Fruit fly (Drosophila melanogaster) whole organism, wandering third instar larva: ENCODE measurements around the gene CG43693.

Experiments
- Abd-B ChIP-seq: fragments of >200 bp; optimal IDR thresholded peaks from 2 replicates; lab custom pipeline; 2017; ENCODE audit warnings: missing biosample characterization, missing genetic modification characterization
- CG32264 ChIP-seq: fragments of 200-800 bp; sonication (Bioruptor generic); optimal IDR thresholded peaks from 2 replicates; lab custom pipeline; 2016; ENCODE audit warnings: missing biosample characterization, missing genetic modification characterization
- CG9705 ChIP-seq: fragments of 200-800 bp; sonication (Bioruptor generic); optimal IDR thresholded peaks from 2 replicates; lab custom pipeline; 2018; ENCODE audit warnings: missing biosample characterization, mild to moderate bottlenecking, missing genetic modification characterization
- CrebA ChIP-seq: fragments of 200-800 bp; sonication (Bioruptor generic); optimal IDR thresholded peaks from 2 replicates; lab custom pipeline; 2016; ENCODE audit warnings: missing biosample characterization, mild to moderate bottlenecking, missing genetic modification characterization, borderline replicate concordance
- Dfd ChIP-seq: fragments of >200 bp; optimal IDR thresholded peaks from 2 replicates; lab custom pipeline; 2017; ENCODE audit warnings: missing biosample characterization, missing genetic modification characterization
- Dif ChIP-seq: fragments of 200-275, 200-300 bp; sonication (Bioruptor generic); optimal IDR thresholded peaks from 2 replicates; lab custom pipeline; 2018; ENCODE audit warnings: missing biosample characterization, missing genetic modification characterization; ENCODE audit not compliant: partially characterized antibody
- GATAd ChIP-seq: sonication (Bioruptor generic); optimal IDR thresholded peaks from 2 replicates; lab custom pipeline; 2016; ENCODE audit warnings: missing biosample characterization, missing genetic modification characterization
- HLH106 ChIP-seq: fragments of 200-800 bp; optimal IDR thresholded peaks from 3 replicates; lab custom pipeline; 2019; ENCODE audit warnings: missing biosample characterization, mild to moderate bottlenecking, missing genetic modification characterization, moderate library complexity
- Hnf4 ChIP-seq: fragments of 200-800 bp; sonication (Bioruptor generic); optimal IDR thresholded peaks from 2 replicates; lab custom pipeline; 2016; ENCODE audit warnings: missing biosample characterization, mild to moderate bottlenecking, missing genetic modification characterization
- Hr78 ChIP-seq: fragments of >200 bp; optimal IDR thresholded peaks from 2 replicates; lab custom pipeline; 2017; ENCODE audit warnings: missing biosample characterization, missing genetic modification characterization
- Hr83 ChIP-seq: fragments of 200-300 bp; sonication (Bioruptor generic); optimal IDR thresholded peaks from 2 replicates; lab custom pipeline; 2016; ENCODE audit warnings: missing biosample characterization, mild to moderate bottlenecking, missing genetic modification characterization, moderate library complexity; ENCODE audit not compliant: poor library complexity, severe bottlenecking
- Jra ChIP-seq: sonication (Bioruptor generic); optimal IDR thresholded peaks from 2 replicates; lab custom pipeline; 2016; ENCODE audit warnings: missing biosample characterization, missing genetic modification characterization
- Mio ChIP-seq: sonication (Bioruptor generic); optimal IDR thresholded peaks from 2 replicates; lab custom pipeline; 2016; ENCODE audit warnings: missing biosample characterization, missing genetic modification characterization
- OdsH ChIP-seq: fragments of 200-800 bp; sonication (Bioruptor generic); optimal IDR thresholded peaks from 2 replicates; lab custom pipeline; 2016; ENCODE audit warnings: missing biosample characterization, mild to moderate bottlenecking, missing genetic modification characterization
- Sp1 ChIP-seq: fragments of 200-800 bp; sonication (Bioruptor generic); optimal IDR thresholded peaks from 3 replicates; lab custom pipeline; 2019; ENCODE audit warnings: missing biosample characterization, mild to moderate bottlenecking, missing genetic modification characterization, moderate library complexity
- Vsx2 ChIP-seq: fragments of 200-300, 225-300 bp; sonication (Bioruptor generic); optimal IDR thresholded peaks from 2 replicates; lab custom pipeline; 2018; ENCODE audit warnings: missing biosample characterization, missing genetic modification characterization; ENCODE audit not compliant: partially characterized antibody
- br ChIP-seq: fragments of 200-800 bp; sonication (Bioruptor generic); optimal IDR thresholded peaks from 2 replicates; lab custom pipeline; 2016; ENCODE audit warnings: missing biosample characterization, missing genetic modification characterization
- brk ChIP-seq: fragments of 200-800 bp; sonication (Bioruptor generic); optimal IDR thresholded peaks from 2 replicates; lab custom pipeline; 2016; ENCODE audit warnings: missing biosample characterization, mild to moderate bottlenecking, missing genetic modification characterization
- dl ChIP-seq, 2 experiments: fragments of 175-275, 200-275 bp in 1 of 2; fragments of 200-275 bp in 1 of 2; sonication (Bioruptor generic); optimal IDR thresholded peaks; lab custom pipeline; 2018; ENCODE audit warnings: mild to moderate bottlenecking in 2 of 2, missing biosample characterization in 2 of 2, missing genetic modification characterization in 2 of 2, moderate library complexity in 2 of 2; ENCODE audit not compliant: partially characterized antibody in 2 of 2, insufficient read depth in 1 of 2
- dmrt93B ChIP-seq: fragments of 200-800 bp; sonication (Bioruptor generic); optimal IDR thresholded peaks from 2 replicates; lab custom pipeline; 2018; ENCODE audit warnings: missing biosample characterization, mild to moderate bottlenecking, missing genetic modification characterization
- dsf ChIP-seq: sonication (Bioruptor generic); optimal IDR thresholded peaks from 2 replicates; lab custom pipeline; 2016; ENCODE audit warnings: missing biosample characterization, missing genetic modification characterization, borderline replicate concordance
- ey ChIP-seq: fragments of 200-800 bp; sonication (Bioruptor generic); optimal IDR thresholded peaks from 2 replicates; lab custom pipeline; 2016; ENCODE audit warnings: missing biosample characterization, missing genetic modification characterization
- foxo ChIP-seq, 2 experiments: fragments of 200-800 bp; sonication (Bioruptor generic); optimal IDR thresholded peaks; 2 replicates in 1 of 2; 3 replicates in 1 of 2; lab custom pipeline; 2016 to 2017; ENCODE audit warnings: missing biosample characterization in 2 of 2, missing genetic modification characterization in 2 of 2
- fru ChIP-seq: fragments of 200-800 bp; sonication (Bioruptor generic); optimal IDR thresholded peaks from 3 replicates; lab custom pipeline; 2016; ENCODE audit warnings: missing biosample characterization, mild to moderate bottlenecking, missing genetic modification characterization
- h ChIP-seq: fragments of 200-800 bp; sonication (Bioruptor generic); optimal IDR thresholded peaks from 3 replicates; lab custom pipeline; 2016; ENCODE audit warnings: missing biosample characterization, mild to moderate bottlenecking, missing genetic modification characterization
- jim ChIP-seq: fragments of 175-275, 200-325 bp; sonication (Bioruptor generic); optimal IDR thresholded peaks from 2 replicates; lab custom pipeline; 2016; ENCODE audit warnings: missing biosample characterization, mild to moderate bottlenecking, missing genetic modification characterization
- lola ChIP-seq: fragments of >200 bp; optimal IDR thresholded peaks from 2 replicates; lab custom pipeline; 2017; ENCODE audit warnings: missing biosample characterization, missing genetic modification characterization
- pan ChIP-seq: fragments of >200 bp; optimal IDR thresholded peaks from 2 replicates; lab custom pipeline; 2017
- psq ChIP-seq: fragments of 200-800 bp; sonication (Bioruptor generic); optimal IDR thresholded peaks from 3 replicates; lab custom pipeline; 2017; ENCODE audit warnings: missing biosample characterization, mild to moderate bottlenecking, missing genetic modification characterization, moderate library complexity
- rgr ChIP-seq: fragments of 200-800 bp; sonication (Bioruptor generic); optimal IDR thresholded peaks from 3 replicates; lab custom pipeline; 2016; ENCODE audit warnings: missing biosample characterization, mild to moderate bottlenecking, missing genetic modification characterization
- sage ChIP-seq: fragments of 200-800 bp; sonication (Bioruptor generic); optimal IDR thresholded peaks from 2 replicates; lab custom pipeline; 2016; ENCODE audit warnings: missing biosample characterization, mild to moderate bottlenecking, missing genetic modification characterization
- sv ChIP-seq: fragments of 200-800 bp; sonication (Bioruptor generic); optimal IDR thresholded peaks from 3 replicates; lab custom pipeline; 2016; ENCODE audit warnings: missing biosample characterization, missing genetic modification characterization
- tai ChIP-seq: sonication (Bioruptor generic); optimal IDR thresholded peaks from 2 replicates; lab custom pipeline; 2016; ENCODE audit warnings: missing biosample characterization, missing genetic modification characterization
- usp ChIP-seq: fragments of >200 bp; optimal IDR thresholded peaks from 2 replicates; lab custom pipeline; 2017; ENCODE audit warnings: missing biosample characterization, missing genetic modification characterization
- woc ChIP-seq: sonication (Bioruptor generic); optimal IDR thresholded peaks from 2 replicates; lab custom pipeline; 2016; ENCODE audit warnings: missing biosample characterization, mild to moderate bottlenecking, missing genetic modification characterization

The CG43693 gene

DNA sequence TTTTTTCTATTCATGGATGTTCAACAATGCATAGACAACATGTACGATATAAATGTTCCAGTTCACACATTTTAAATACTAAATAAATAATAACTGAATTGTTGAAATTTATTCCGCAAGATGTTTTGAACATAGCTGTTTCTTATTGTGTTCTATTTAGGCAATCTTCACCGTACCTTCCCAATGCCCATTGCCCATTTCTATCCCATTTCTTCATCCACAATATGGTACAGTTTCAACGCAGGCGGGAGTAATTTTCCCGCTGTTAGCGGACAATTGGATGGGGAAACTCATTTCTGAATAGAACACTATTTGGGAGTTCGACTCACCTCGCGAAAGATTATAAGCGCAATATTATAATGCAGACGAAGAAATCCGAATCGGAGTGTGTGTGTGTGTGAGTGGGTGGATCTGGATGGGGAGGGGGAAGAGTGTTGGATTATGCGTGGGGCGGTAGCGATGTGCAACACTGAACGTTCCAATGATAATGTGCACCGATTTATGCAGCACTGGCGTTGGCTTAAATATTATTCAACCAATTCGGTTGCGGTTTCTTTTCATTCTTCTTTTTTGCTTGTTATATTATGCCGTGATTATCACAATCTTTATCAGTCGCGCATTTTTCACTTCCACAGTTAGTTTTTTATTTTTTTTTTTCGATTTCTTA is 40.9 kb upstream of the CG43693 start (continued):
- TF ChIP-seq lola (GFP tag; lab: Kevin White, UChicago) (no peak), CG9705 (GFP tag; lab: Kevin White, UChicago) (peak; percentile 31), Hr78 (GFP tag; lab: Kevin White, UChicago) (no peak), woc (GFP tag; lab: Kevin White, UChicago) (peak; percentile 64), Hr83 (GFP tag; lab: Kevin White, UChicago) (peak; percentile 83), usp (GFP tag; lab: Kevin White, UChicago) (no peak)
- TF ChIP-seq, all 38 proteins: peak for 23

DNA sequence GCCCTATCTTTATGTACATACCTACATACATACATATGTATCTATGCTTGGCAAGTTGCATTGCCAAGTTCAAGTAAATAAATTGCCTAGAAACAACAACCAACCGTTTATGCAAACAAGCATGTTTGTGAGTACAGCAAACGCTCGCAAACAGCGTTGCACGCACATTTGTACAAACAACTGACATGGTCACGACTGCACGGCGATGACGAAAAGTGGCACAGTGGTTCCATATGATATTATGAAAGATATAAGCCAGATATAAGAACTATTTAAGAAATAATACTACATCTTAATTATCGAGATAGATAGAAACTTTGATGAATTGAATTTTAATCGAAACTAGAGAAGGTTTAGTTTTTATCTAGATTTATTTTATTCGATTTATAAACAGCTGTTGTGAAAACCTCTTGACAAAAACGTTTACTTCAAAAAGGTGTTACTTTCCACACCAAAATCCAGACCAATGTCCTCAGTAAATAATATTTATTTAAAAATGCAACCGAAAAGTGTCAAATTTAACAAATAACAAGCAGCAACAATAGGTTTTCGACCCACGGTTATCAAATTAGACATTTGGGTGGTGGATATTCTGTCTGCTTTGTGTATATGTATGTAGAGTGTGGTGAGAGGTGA is 38.8 kb upstream of the CG43693 start:
- TF ChIP-seq ey (GFP tag; lab: Kevin White, UChicago) = peak; percentile 74
- peak; percentile 78 for TF ChIP-seq tai
- TF ChIP-seq CG32264 (GFP tag; lab: Kevin White, UChicago) = peak; percentile 13
- TF ChIP-seq Hr78 (GFP tag; lab: Kevin White, UChicago) = no peak
- TF ChIP-seq psq (GFP tag; lab: Kevin White, UChicago) = peak; percentile 79
- TF ChIP-seq OdsH = peak; percentile 80
- TF ChIP-seq HLH106 (tag; lab: Kevin White, UChicago) = peak; percentile 54
- TF ChIP-seq Sp1 = peak; percentile 76
- peak; percentile 25 for TF ChIP-seq GATAd (GFP tag; lab: Kevin White, UChicago)
- TF ChIP-seq fru (GFP tag; lab: Kevin White, UChicago) = peak; percentile 72
- TF ChIP-seq woc (GFP tag; lab: Kevin White, UChicago) = peak; percentile 68
- peak; percentile 81 for TF ChIP-seq h (GFP tag; lab: Kevin White, UChicago)
- TF ChIP-seq Hnf4 (GFP tag; lab: Kevin White, UChicago) = peak; percentile 47
- TF ChIP-seq foxo (GFP tag; optimal IDR thresholded peaks at IDR 0.05; lab: Kevin White, UChicago) = peak in 1 of 2 experiments; percentile 84
- no peak for TF ChIP-seq dsf (GFP tag; lab: Kevin White, UChicago)
- no peak for TF ChIP-seq Dfd
- peak; percentile 96 for TF ChIP-seq Hr83 (GFP tag; lab: Kevin White, UChicago)
- peak; percentile 42 for TF ChIP-seq sage (GFP tag; lab: Kevin White, UChicago)
- peak; percentile 8 for TF ChIP-seq Jra (GFP tag; lab: Kevin White, UChicago)
- no peak for TF ChIP-seq Mio (GFP tag; lab: Kevin White, UChicago)
- peak; percentile 6 for TF ChIP-seq dmrt93B (GFP tag; lab: Kevin White, UChicago)
- peak; percentile 74 for TF ChIP-seq rgr (GFP tag; lab: Kevin White, UChicago)
- TF ChIP-seq jim (GFP tag; lab: Kevin White, UChicago) = peak; percentile 55
- peak; percentile 40 for TF ChIP-seq brk (GFP tag; lab: Kevin White, UChicago)
- TF ChIP-seq br = peak; percentile 70
- TF ChIP-seq Dif = no peak
- peak; percentile 90 for TF ChIP-seq sv
- no peak for TF ChIP-seq pan (lab: Kevin White, UChicago)

DNA sequence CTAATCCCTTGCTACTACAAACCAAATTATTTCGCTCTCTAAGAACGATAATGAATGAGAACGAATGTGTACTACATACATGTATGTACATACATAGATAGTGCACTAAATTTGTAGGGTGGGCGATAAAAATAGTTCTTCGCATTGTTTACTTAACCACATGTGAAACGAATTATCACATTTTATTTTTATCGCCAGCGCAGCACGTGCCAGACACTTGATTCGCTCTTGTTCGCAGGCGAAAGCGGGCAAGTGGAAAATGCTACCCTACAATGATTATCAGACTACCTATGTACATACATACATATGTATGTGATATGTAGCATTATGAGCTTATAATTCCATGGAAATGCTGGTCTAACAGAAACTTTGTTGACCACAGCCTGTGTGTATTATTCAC is 34.6 kb upstream of the CG43693 start:
- TF ChIP-seq Hnf4 (GFP tag; lab: Kevin White, UChicago) (no peak), CrebA (GFP tag; lab: Kevin White, UChicago) (no peak), HLH106 (tag; lab: Kevin White, UChicago) (no peak), Hr83 (GFP tag; lab: Kevin White, UChicago) (no peak), Abd-B (GFP tag; lab: Kevin White, UChicago) (no peak), Hr78 (GFP tag; lab: Kevin White, UChicago) (no peak), dmrt93B (GFP tag; lab: Kevin White, UChicago) (no peak), Dfd (no peak), psq (GFP tag; lab: Kevin White, UChicago) (no peak), jim (GFP tag; lab: Kevin White, UChicago) (no peak), dl (GFP tag; optimal IDR thresholded peaks at IDR 0.05; lab: Kevin White, UChicago; ENCODE audit: insufficient read depth in 1 of 2, partially characterized antibody in 2 of 2) (no peak), OdsH (no peak), woc (GFP tag; lab: Kevin White, UChicago) (no peak), Vsx2 (GFP tag; lab: Kevin White, UChicago) (no peak), sv (no peak)
